Comparison of ENCODE assay signal across 3 fruit fly cellular contexts in the genomic region with DNA sequence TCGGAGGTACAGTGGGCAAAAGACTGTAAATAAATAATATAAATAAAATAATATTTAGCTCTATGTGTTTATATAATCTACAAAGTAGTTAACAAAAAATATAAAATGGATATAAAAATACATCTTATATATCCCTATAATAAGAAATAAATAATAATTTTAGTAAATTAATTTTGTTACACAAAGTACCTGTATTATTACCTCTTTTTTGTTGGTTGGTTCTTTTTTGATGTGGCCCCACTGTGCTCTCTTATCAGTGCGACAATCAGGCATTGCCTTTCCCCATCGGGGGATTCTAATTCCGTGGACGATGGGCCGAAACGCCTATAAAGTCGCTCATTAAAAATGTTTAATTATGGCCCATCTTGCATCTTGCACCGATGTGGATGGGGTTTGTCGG.
TF ChIP-seq lines count a peak whose summit lies in the region.

No protein-coding gene starts in this region.

- no peak for TF ChIP-seq CTCF in whole organism, embryonic (GFP tag; optimal IDR thresholded peaks at IDR 0.05; lab: Kevin White, UChicago)

TF ChIP-seq in whole organism, embryonic, 481 proteins besides CTCF, POLR2A, EP300 and RAD21 (continues in another document):
- TF ChIP-seq CG8924 (tag; optimal IDR thresholded peaks at IDR 0.05; lab: Kevin White, UChicago): peak; percentile 32
- peak; percentile 34 for TF ChIP-seq CG9727 (GFP tag; optimal IDR thresholded peaks at IDR 0.05; lab: Kevin White, UChicago)
- peak; percentile 37 for TF ChIP-seq CG12391 (tag; optimal IDR thresholded peaks at IDR 0.05; lab: Kevin White, UChicago)
- TF ChIP-seq CG17829 (tag; optimal IDR thresholded peaks at IDR 0.05; lab: Kevin White, UChicago): peak; percentile 46
- no peak for TF ChIP-seq disco-r (GFP tag; optimal IDR thresholded peaks at IDR 0.05; lab: Kevin White, UChicago)
- no peak for TF ChIP-seq CG11560 (tag; IDR thresholded peaks at IDR 0.05; lab: Robert Waterston, UW)
- peak in 1 of 3 experiments; percentile 72 for TF ChIP-seq lola (GFP tag; optimal IDR thresholded peaks at IDR 0.05; lab: Kevin White, UChicago)
- peak; percentile 33 for TF ChIP-seq CG14710 (tag; optimal IDR thresholded peaks at IDR 0.05; lab: Kevin White, UChicago)
- peak; percentile 17 for TF ChIP-seq CG8388 (GFP tag; optimal IDR thresholded peaks at IDR 0.05; lab: Kevin White, UChicago)
- TF ChIP-seq inv (GFP tag; IDR thresholded peaks at IDR 0.05; lab: Robert Waterston, UW; ENCODE audit: partially characterized antibody): no peak
- no peak for TF ChIP-seq CG34224 (GFP tag; IDR thresholded peaks at IDR 0.05; lab: Robert Waterston, UW; ENCODE audit: partially characterized antibody)
- peak; percentile 56; the same call in 1 of the 2 replicates for TF ChIP-seq Xrp1 (GFP tag; IDR thresholded peaks at IDR 0.05; lab: Robert Waterston, UW)
- TF ChIP-seq CG11504 (tag; optimal IDR thresholded peaks at IDR 0.05; lab: Kevin White, UChicago): peak; percentile 7
- TF ChIP-seq Ptx1 (GFP tag; IDR thresholded peaks at IDR 0.05; lab: Robert Waterston, UW): peak; percentile 39; the same call in 1 of the 2 replicates
- peak; percentile 66 for TF ChIP-seq CG15696 (tag; optimal IDR thresholded peaks at IDR 0.05; lab: Kevin White, UChicago)
- no peak for TF ChIP-seq D19B (GFP tag; optimal IDR thresholded peaks at IDR 0.05; lab: Kevin White, UChicago)
- no peak for TF ChIP-seq hb (GFP tag; IDR thresholded peaks at IDR 0.05; lab: Robert Waterston, UW; ENCODE audit: partially characterized antibody)
- no peak for TF ChIP-seq org-1 (GFP tag; optimal IDR thresholded peaks at IDR 0.05; lab: Kevin White, UChicago)
- TF ChIP-seq hth (optimal IDR thresholded peaks at IDR 0.05; lab: Kevin White, UChicago): no peak
- TF ChIP-seq CG4404 (GFP tag; IDR thresholded peaks at IDR 0.05; lab: Robert Waterston, UW): peak; percentile 65
- no peak for TF ChIP-seq Dbx (GFP tag; IDR thresholded peaks at IDR 0.05; lab: Robert Waterston, UW)
- TF ChIP-seq sc (optimal IDR thresholded peaks at IDR 0.05; lab: Kevin White, UChicago): no peak
- peak; percentile 14 for TF ChIP-seq sc (GFP tag; optimal IDR thresholded peaks at IDR 0.05; lab: Kevin White, UChicago)
- peak; percentile 38 for TF ChIP-seq phol (tag; optimal IDR thresholded peaks at IDR 0.05; lab: Kevin White, UChicago)
- no peak for TF ChIP-seq dimm (GFP tag; IDR thresholded peaks at IDR 0.05; lab: Robert Waterston, UW)
- TF ChIP-seq CG4707 (GFP tag; optimal IDR thresholded peaks at IDR 0.05; lab: Kevin White, UChicago): peak; percentile 78
- TF ChIP-seq CG15601 (tag; optimal IDR thresholded peaks at IDR 0.05; lab: Kevin White, UChicago): peak; percentile 1
- peak; percentile 2 for TF ChIP-seq CG16815 (GFP tag; optimal IDR thresholded peaks at IDR 0.05; lab: Kevin White, UChicago)

TF ChIP-seq in whole organism, prepupa, 60 proteins besides CTCF, POLR2A, EP300 and RAD21:
- TF ChIP-seq CG3032 (tag; optimal IDR thresholded peaks at IDR 0.05; lab: Kevin White, UChicago) (peak; percentile 9), achi (GFP tag; optimal IDR thresholded peaks at IDR 0.05; lab: Kevin White, UChicago) (no peak), CG16779 (tag; optimal IDR thresholded peaks at IDR 0.05; lab: Kevin White, UChicago) (no peak), CG6854 (GFP tag; optimal IDR thresholded peaks at IDR 0.05; lab: Kevin White, UChicago) (no peak), Eip75B (GFP tag; optimal IDR thresholded peaks at IDR 0.05; lab: Kevin White, UChicago) (no peak)

TF ChIP-seq in whole organism, pupa, 21 proteins besides CTCF, POLR2A, EP300 and RAD21:
- TF ChIP-seq CG8159 (tag; optimal IDR thresholded peaks at IDR 0.05; lab: Kevin White, UChicago): peak; percentile 23
- no peak for TF ChIP-seq CG14655 (GFP tag; optimal IDR thresholded peaks at IDR 0.05; lab: Kevin White, UChicago)
- TF ChIP-seq CG9948 (tag; optimal IDR thresholded peaks at IDR 0.05; lab: Kevin White, UChicago): peak; percentile 3
